Worm (Caenorhabditis elegans): ENCODE results near the gene nhx-5.

Gene nhx-5

DNA sequence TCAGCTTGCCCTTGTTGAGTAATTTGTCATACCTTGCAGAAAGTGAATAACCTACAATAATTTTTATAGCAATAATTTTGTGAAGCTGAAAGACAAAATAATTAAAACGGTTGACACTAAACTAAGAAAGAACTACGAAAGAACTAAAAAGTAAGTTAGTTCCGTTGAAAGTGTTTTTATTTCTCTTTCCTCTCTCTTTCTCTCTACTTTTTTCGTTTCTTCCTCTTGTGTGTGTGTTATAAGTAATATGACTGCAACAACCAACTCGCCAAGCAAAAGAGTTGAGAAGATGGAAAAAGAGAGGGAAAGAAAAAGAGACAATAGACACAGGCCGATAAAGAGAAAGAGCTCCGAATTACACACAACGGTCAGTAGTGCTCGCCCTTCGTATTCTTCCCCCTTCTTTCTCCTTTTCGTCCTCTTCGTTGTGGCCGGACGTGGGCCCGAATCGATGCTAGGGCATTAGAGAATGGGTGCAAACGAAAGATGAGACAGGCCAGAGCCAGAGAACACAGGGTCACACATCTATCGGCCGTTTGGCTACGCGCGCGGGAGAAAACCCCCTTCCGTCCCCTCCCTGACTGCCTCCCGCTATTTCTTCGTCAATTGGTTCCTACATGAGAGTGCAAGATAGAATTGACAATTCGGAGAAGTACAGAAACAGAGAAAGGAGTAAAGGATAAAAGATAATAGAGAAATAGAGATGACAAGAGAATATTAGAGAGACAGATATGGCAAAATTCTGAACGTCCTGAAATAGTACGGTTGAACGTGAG is 21.4 kb upstream of the nhx-5 start, which contains the start of gene syd-2 (continued):
- TF ChIP-seq xbp-1 (tag; optimal IDR thresholded peaks at IDR 0.05) (peak; percentile 59), ets-5 (GFP tag; IDR thresholded peaks at IDR 0.05) (no peak), unc-30 (tag; optimal IDR thresholded peaks at IDR 0.05) (no peak), C16A3.4 (tag; optimal IDR thresholded peaks at IDR 0.05) (peak; percentile 45), zip-4 (GFP tag; optimal IDR thresholded peaks at IDR 0.05) (no peak), ceh-88 (GFP tag; IDR thresholded peaks at IDR 0.05) (no peak), ztf-11 (tag; optimal IDR thresholded peaks at IDR 0.05) (peak in 1 of 2 experiments; percentile 70), lin-35 (GFP tag; optimal IDR thresholded peaks at IDR 0.05) (peak; percentile 46 to 51), aha-1 (tag; optimal IDR thresholded peaks at IDR 0.05) (no peak), dsc-1 (tag; optimal IDR thresholded peaks at IDR 0.05) (peak; percentile 83), sox-4 (tag; optimal IDR thresholded peaks at IDR 0.05) (peak; percentile 26), zag-1 (tag; optimal IDR thresholded peaks at IDR 0.05) (no peak), mab-9 (GFP tag; IDR thresholded peaks at IDR 0.05) (no peak), rnt-1 (tag; optimal IDR thresholded peaks at IDR 0.05) (peak; percentile 72), mdl-1 (tag; optimal IDR thresholded peaks at IDR 0.05) (peak in 1 of 2 experiments; percentile 15), isw-1 (GFP tag; IDR thresholded peaks at IDR 0.05) (peak; percentile 42; the same call in 1 of the 2 replicates), efl-1 (optimal IDR thresholded peaks at IDR 0.05) (peak; percentile 37 to 46), efl-1 (GFP tag; optimal IDR thresholded peaks at IDR 0.05 in 1 of 2) (peak in 1 of 2 experiments; percentile 73), lin-39 (tag; optimal IDR thresholded peaks at IDR 0.05) (no peak), efl-3 (GFP tag; optimal IDR thresholded peaks at IDR 0.05) (no peak), nhr-11 (tag; optimal IDR thresholded peaks at IDR 0.05) (peak; percentile 3), pag-3 (tag; optimal IDR thresholded peaks at IDR 0.05; ENCODE audit: borderline replicate concordance, insufficient read depth) (no peak), fkh-4 (tag; optimal IDR thresholded peaks at IDR 0.05; ENCODE audit: borderline replicate concordance) (peak; percentile 9), nhr-85 (tag) (peak; percentile 79), ztf-4 (tag; optimal IDR thresholded peaks at IDR 0.05) (peak; percentile 22), nhr-77 (tag; optimal IDR thresholded peaks at IDR 0.05) (peak; percentile 74), fkh-8 (tag; optimal IDR thresholded peaks at IDR 0.05) (peak; percentile 85), alr-1 (tag; optimal IDR thresholded peaks at IDR 0.05; ENCODE audit: borderline replicate concordance) (no peak), grh-1 (GFP tag; IDR thresholded peaks at IDR 0.05) (no peak), blmp-1 (tag; optimal IDR thresholded peaks at IDR 0.05) (peak; percentile 65), nhr-71 (tag; optimal IDR thresholded peaks at IDR 0.05) (peak; percentile 90), lsy-2 (tag; optimal IDR thresholded peaks at IDR 0.05) (peak; percentile 43 to 70), lin-15B (tag; optimal IDR thresholded peaks at IDR 0.05) (no peak), pax-3 (tag; optimal IDR thresholded peaks at IDR 0.05) (no peak), lin-14 (GFP tag; optimal IDR thresholded peaks at IDR 0.05) (peak; percentile 99), unc-86 (tag; optimal IDR thresholded peaks at IDR 0.05) (peak; percentile 70), nhr-47 (tag; optimal IDR thresholded peaks at IDR 0.05) (peak; percentile 75), ceh-63 (GFP tag; optimal IDR thresholded peaks at IDR 0.05) (no peak), C34B4.2 (tag; optimal IDR thresholded peaks at IDR 0.05) (no peak), lir-3 (tag; optimal IDR thresholded peaks at IDR 0.05; ENCODE audit: poor library complexity) (no peak), snpc-4 (tag; optimal IDR thresholded peaks at IDR 0.05) (no peak), nhr-90 (tag; optimal IDR thresholded peaks at IDR 0.05; ENCODE audit: poor library complexity) (peak; percentile 49), C04F5.9 (tag; optimal IDR thresholded peaks at IDR 0.05) (peak; percentile 1), mef-2 (tag; optimal IDR thresholded peaks at IDR 0.05) (no peak), nhr-237 (tag; optimal IDR thresholded peaks at IDR 0.05) (no peak), ces-1 (GFP tag; optimal IDR thresholded peaks at IDR 0.05) (no peak), nhr-76 (tag; optimal IDR thresholded peaks at IDR 0.05) (no peak), Y116A8C.19 (tag; optimal IDR thresholded peaks at IDR 0.05; ENCODE audit: borderline replicate concordance) (no peak), nhr-84 (tag; optimal IDR thresholded peaks at IDR 0.05) (no peak), ceh-90 (tag; optimal IDR thresholded peaks at IDR 0.05) (no peak), sptf-1 (tag; optimal IDR thresholded peaks at IDR 0.05) (no peak), unc-62 (GFP tag; optimal IDR thresholded peaks at IDR 0.05) (no peak)
